Worm (Caenorhabditis elegans): ENCODE results near the gene fbxa-172.

fbxa-172 gene

ce11 chrV:17558946-17559345 lies at the start of gene fbxa-172:
Gene fbxa-172, plus strand, starts transcription at chrV:17559246.
- TF ChIP-seq ceh-28 (tag; optimal IDR thresholded peaks at IDR 0.05) = no peak
- no peak for TF ChIP-seq ceh-62 (tag; optimal IDR thresholded peaks at IDR 0.05)

- TF ChIP-seq set-16 (GFP tag; IDR thresholded peaks at IDR 0.05) (peak; percentile 67), sdz-12 (GFP tag; optimal IDR thresholded peaks at IDR 0.05) (no peak), daf-8 (GFP tag; IDR thresholded peaks at IDR 0.05) (no peak)
Observed at ce11 chrV:17512763-17513162, 46.3 kb upstream of the fbxa-172 start.

ce11 chrV:17513831-17514230 lies 45.2 kb upstream of the fbxa-172 start:
- TF ChIP-seq zfp-3 (GFP tag; conservative IDR thresholded peaks at IDR 0.05) (no peak), vab-7 (GFP tag; IDR thresholded peaks at IDR 0.05) (0 out of 2 replicates have a peak, but pooled peaks have one; percentile 26), lim-7 (GFP tag; IDR thresholded peaks at IDR 0.05) (peak; percentile 28; the same call in 1 of the 2 replicates), duxl-1 (tag; optimal IDR thresholded peaks at IDR 0.05; ENCODE audit: poor library complexity) (no peak), nhr-111 (GFP tag; optimal IDR thresholded peaks at IDR 0.05) (no peak), dmd-9 (GFP tag; IDR thresholded peaks at IDR 0.05) (no peak), ceh-62 (tag; optimal IDR thresholded peaks at IDR 0.05) (no peak)

ce11 chrV:17520735-17521134 lies 38.3 kb upstream of the fbxa-172 start, which contains the start of gene fbxa-136:
Gene fbxa-136, plus strand, starts transcription at chrV:17521035.
- TF ChIP-seq ceh-20 (GFP tag; IDR thresholded peaks at IDR 0.05) = no peak
- TF ChIP-seq unc-39 (tag; optimal IDR thresholded peaks at IDR 0.05) = no peak
- TF ChIP-seq mdt-29 (GFP tag; IDR thresholded peaks at IDR 0.05) = no peak
- no peak for TF ChIP-seq hlh-30 (tag; optimal IDR thresholded peaks at IDR 0.05; ENCODE audit: insufficient read depth)
- TF ChIP-seq hlh-11 (tag; optimal IDR thresholded peaks at IDR 0.05) = no peak
- no peak for TF ChIP-seq F26F4.8 (GFP tag; conservative IDR thresholded peaks at IDR 0.05)
- no peak for TF ChIP-seq ceh-44 (GFP tag; IDR thresholded peaks at IDR 0.05)
- no peak for TF ChIP-seq duxl-1 (tag; optimal IDR thresholded peaks at IDR 0.05; ENCODE audit: poor library complexity)
- TF ChIP-seq pqm-1 (tag; optimal IDR thresholded peaks at IDR 0.05) = no peak
- TF ChIP-seq mxl-2 (GFP tag; conservative IDR thresholded peaks at IDR 0.05) = no peak
- no peak for TF ChIP-seq lin-13 (GFP tag; optimal IDR thresholded peaks at IDR 0.05)
- no peak for TF ChIP-seq mxl-3 (GFP tag; optimal IDR thresholded peaks at IDR 0.05)
- TF ChIP-seq lsy-2 (tag; optimal IDR thresholded peaks at IDR 0.05) = no peak
- no peak for TF ChIP-seq nhr-48 (tag; optimal IDR thresholded peaks at IDR 0.05)
- no peak for TF ChIP-seq nhr-237 (tag; optimal IDR thresholded peaks at IDR 0.05)
- no peak for TF ChIP-seq zfp-2 (tag; optimal IDR thresholded peaks at IDR 0.05)
- TF ChIP-seq jun-1 (tag; optimal IDR thresholded peaks at IDR 0.05) = no peak
- no peak for TF ChIP-seq ctbp-1 (GFP tag; IDR thresholded peaks at IDR 0.05)
- no peak for TF ChIP-seq nhr-42 (GFP tag; IDR thresholded peaks at IDR 0.05)
- TF ChIP-seq lir-3 (tag; optimal IDR thresholded peaks at IDR 0.05) = no peak

- TF ChIP-seq attf-4 (tag; optimal IDR thresholded peaks at IDR 0.05) (no peak), skn-1 (tag; optimal IDR thresholded peaks at IDR 0.05) (no peak), pha-4 (GFP tag; IDR thresholded peaks at IDR 0.05) (no peak), pha-4 (tag; optimal IDR thresholded peaks at IDR 0.05) (no peak), rbr-2 (tag; optimal IDR thresholded peaks at IDR 0.05) (no peak), F26F4.8 (GFP tag; conservative IDR thresholded peaks at IDR 0.05) (no peak), nhr-111 (GFP tag; optimal IDR thresholded peaks at IDR 0.05) (no peak), unc-62 (GFP tag; optimal IDR thresholded peaks at IDR 0.05 in 1 of 2) (no peak), unc-62 (tag; optimal IDR thresholded peaks at IDR 0.05) (no peak), R02D3.7 (tag; optimal IDR thresholded peaks at IDR 0.05) (no peak), hlh-11 (tag; optimal IDR thresholded peaks at IDR 0.05) (no peak), Y5F2A.4 (GFP tag; optimal IDR thresholded peaks at IDR 0.05) (no peak), cey-2 (tag; optimal IDR thresholded peaks at IDR 0.05; ENCODE audit: borderline replicate concordance, insufficient read depth) (no peak), nhr-6 (tag; optimal IDR thresholded peaks at IDR 0.05) (no peak), lin-15B (tag; optimal IDR thresholded peaks at IDR 0.05) (no peak), jun-1 (tag; optimal IDR thresholded peaks at IDR 0.05) (no peak), mxl-2 (GFP tag; conservative IDR thresholded peaks at IDR 0.05) (no peak), zip-2 (tag; optimal IDR thresholded peaks at IDR 0.05) (no peak), dmd-6 (GFP tag; IDR thresholded peaks at IDR 0.05) (no peak), daf-8 (GFP tag; IDR thresholded peaks at IDR 0.05) (no peak), T26A8.4 (GFP tag; IDR thresholded peaks at IDR 0.05) (no peak), ceh-28 (tag; optimal IDR thresholded peaks at IDR 0.05) (no peak)
Observed at ce11 chrV:17527729-17528128, 31.3 kb upstream of the fbxa-172 start, which contains the start of gene srz-90. Gene srz-90, plus strand, starts transcription at chrV:17528029.
